Worm (Caenorhabditis elegans) whole organism, L1 larva: ENCODE results near the gene ZK105.3.

Experiments
- C04F5.9 ChIP-seq: sonication (generic microtip); optimal IDR thresholded peaks from 2 replicates; lab custom pipeline; 2016; ENCODE audit warnings: missing genetic modification characterization, missing compliant biosample characterization
- C16A3.4 ChIP-seq: fragments of 150-350 bp; optimal IDR thresholded peaks from 2 replicates; lab custom pipeline; 2014; ENCODE audit warnings: missing biosample characterization, missing genetic modification characterization
- C34B4.2 ChIP-seq: sonication (generic microtip); optimal IDR thresholded peaks from 2 replicates; lab custom pipeline; 2017; ENCODE audit warnings: mild to moderate bottlenecking, missing genetic modification characterization, missing compliant biosample characterization
- aly-2 ChIP-seq: fragments of 150-350 bp; optimal IDR thresholded peaks from 2 replicates; lab custom pipeline; 2014; ENCODE audit warnings: missing biosample characterization, missing genetic modification characterization
- blmp-1 ChIP-seq: fragments of 150-350 bp; optimal IDR thresholded peaks from 2 replicates; lab custom pipeline; 2014; ENCODE audit warnings: missing biosample characterization, missing genetic modification characterization
- ceh-88 ChIP-seq: fragments of 200-800 bp; sonication (Bioruptor generic); IDR thresholded peaks from 2 replicates; pipeline ENCODE4 v1.3.6; 2022; ENCODE audit warnings: missing genetic modification characterization, missing compliant biosample characterization
- dsc-1 ChIP-seq: sonication (generic microtip); optimal IDR thresholded peaks from 2 replicates; lab custom pipeline; 2016; ENCODE audit warnings: mild to moderate bottlenecking, missing genetic modification characterization, missing compliant biosample characterization
- efl-1 ChIP-seq, 4 experiments: fragments of 150-350 bp; optimal IDR thresholded peaks in 3 of 4; peaks in 1 of 4; 1 replicate in 1 of 4; 2 replicates in 3 of 4; lab custom pipeline; 2014; ENCODE audit warnings: missing biosample characterization in 2 of 4, missing genetic modification characterization in 2 of 4, missing genetic modification reagents in 2 of 4
- efl-3 ChIP-seq: fragments of 200-800 bp; sonication (Bioruptor generic); optimal IDR thresholded peaks from 2 replicates; lab custom pipeline; 2018; ENCODE audit warnings: mild to moderate bottlenecking, missing genetic modification characterization, missing compliant biosample characterization
- egl-13 ChIP-seq: sonication (generic microtip); optimal IDR thresholded peaks from 2 replicates; lab custom pipeline; 2016; ENCODE audit warnings: missing genotype, missing genetic modification reagents, missing genetic modification characterization, missing compliant biosample characterization
- elt-2 ChIP-seq: sonication (generic microtip); optimal IDR thresholded peaks from 2 replicates; lab custom pipeline; 2016; ENCODE audit warnings: missing genetic modification characterization, mild to moderate bottlenecking, inconsistent platforms, missing compliant biosample characterization, missing genetic modification reagents
- elt-3 ChIP-seq, 6 experiments: fragments of 150-350 bp in 1 of 6; sonication (generic microtip); optimal IDR thresholded peaks; 2 replicates each; lab custom pipeline; 2017 to 2018; ENCODE audit warnings: missing biosample characterization in 6 of 6, missing genetic modification characterization in 6 of 6, inconsistent platforms in 1 of 6
- fkh-10 ChIP-seq: sonication (generic microtip); optimal IDR thresholded peaks from 2 replicates; lab custom pipeline; 2017; ENCODE audit warnings: missing biosample characterization, missing genetic modification reagents, missing genetic modification characterization
- fkh-4 ChIP-seq: sonication (generic microtip); optimal IDR thresholded peaks from 2 replicates; lab custom pipeline; 2016; ENCODE audit warnings: missing compliant biosample characterization, missing genetic modification characterization, borderline replicate concordance
- grh-1 ChIP-seq: fragments of 200-800 bp; sonication (Bioruptor generic); IDR thresholded peaks from 2 replicates; pipeline ENCODE4 v1.3.6; 2022; ENCODE audit warnings: missing genetic modification reagents, missing genetic modification characterization, missing compliant biosample characterization
- hlh-17 ChIP-seq: fragments of 200-800 bp; sonication (Bioruptor generic); optimal IDR thresholded peaks from 2 replicates; lab custom pipeline; 2018; ENCODE audit warnings: missing genetic modification characterization, mild to moderate bottlenecking, missing compliant biosample characterization, moderate library complexity, borderline replicate concordance
- hlh-4 ChIP-seq: sonication (generic microtip); optimal IDR thresholded peaks from 2 replicates; lab custom pipeline; 2016; ENCODE audit warnings: mild to moderate bottlenecking, missing genetic modification characterization, missing compliant biosample characterization
- hpl-2 ChIP-seq: fragments of 150-350 bp; optimal IDR thresholded peaks from 2 replicates; lab custom pipeline; 2014; ENCODE audit warnings: missing biosample characterization, missing genetic modification reagents, missing genetic modification characterization
- irx-1 ChIP-seq: sonication (generic microtip); optimal IDR thresholded peaks from 2 replicates; lab custom pipeline; 2016; ENCODE audit warnings: missing genetic modification characterization, missing compliant biosample characterization
- isw-1 ChIP-seq: fragments of 200-800 bp; sonication (Bioruptor generic); IDR thresholded peaks from 2 replicates; pipeline ENCODE4 v1.3.6; 2022; ENCODE audit warnings: missing genetic modification characterization, missing compliant biosample characterization
- lin-14 ChIP-seq: fragments of 200-800 bp; sonication (Bioruptor generic); optimal IDR thresholded peaks from 2 replicates; lab custom pipeline; 2018; ENCODE audit warnings: mild to moderate bottlenecking, missing genetic modification characterization, moderate library complexity, missing compliant biosample characterization
- lin-35 ChIP-seq, 2 experiments: fragments of 150-350 bp; optimal IDR thresholded peaks; 2 replicates each; lab custom pipeline; 2014; ENCODE audit warnings: missing biosample characterization in 2 of 2, missing genetic modification characterization in 2 of 2, missing genetic modification reagents in 2 of 2
- lin-39 ChIP-seq: fragments of 150-350 bp; optimal IDR thresholded peaks from 2 replicates; lab custom pipeline; 2014; ENCODE audit warnings: missing biosample characterization, missing genetic modification reagents, missing genetic modification characterization
- lsy-2 ChIP-seq, 2 experiments: fragments of 150-350 bp; optimal IDR thresholded peaks; 2 replicates each; lab custom pipeline; 2014; ENCODE audit warnings: missing biosample characterization in 2 of 2, missing genetic modification characterization in 2 of 2
- mef-2 ChIP-seq: fragments of 150-350 bp; optimal IDR thresholded peaks from 2 replicates; lab custom pipeline; 2014; ENCODE audit warnings: missing biosample characterization, missing genetic modification characterization
- mep-1 ChIP-seq: fragments of 150-350 bp; optimal IDR thresholded peaks from 2 replicates; lab custom pipeline; 2014; ENCODE audit warnings: missing biosample characterization, missing genetic modification characterization
- nhr-20 ChIP-seq: sonication (generic microtip); optimal IDR thresholded peaks from 2 replicates; lab custom pipeline; 2016; ENCODE audit warnings: mild to moderate bottlenecking, missing genetic modification characterization, missing compliant biosample characterization
- nhr-28 ChIP-seq: fragments of 150-350 bp; optimal IDR thresholded peaks from 2 replicates; lab custom pipeline; 2014; ENCODE audit warnings: missing biosample characterization, missing genetic modification characterization
- nhr-47 ChIP-seq: sonication (generic microtip); optimal IDR thresholded peaks from 2 replicates; lab custom pipeline; 2016; ENCODE audit warnings: mild to moderate bottlenecking, missing genetic modification characterization, moderate library complexity, missing compliant biosample characterization
- nhr-71 ChIP-seq: sonication (generic microtip); optimal IDR thresholded peaks from 2 replicates; lab custom pipeline; 2016; ENCODE audit warnings: mild to moderate bottlenecking, missing genetic modification characterization, moderate library complexity, missing compliant biosample characterization
- nhr-76 ChIP-seq: sonication (generic microtip); optimal IDR thresholded peaks from 2 replicates; lab custom pipeline; 2017; ENCODE audit warnings: missing biosample characterization, missing genetic modification characterization
- nhr-77 ChIP-seq: fragments of 150-350 bp; optimal IDR thresholded peaks from 2 replicates; lab custom pipeline; 2014; ENCODE audit warnings: missing biosample characterization, missing genetic modification characterization
- nhr-84 ChIP-seq: sonication (generic microtip); optimal IDR thresholded peaks from 2 replicates; lab custom pipeline; 2017; ENCODE audit warnings: missing biosample characterization, missing genetic modification characterization
- nhr-85 ChIP-seq: sonication (generic microtip); peaks from one replicate; lab custom pipeline; 2016; ENCODE audit warnings: missing genetic modification characterization, inconsistent platforms, missing compliant biosample characterization
- nhr-90 ChIP-seq: sonication (generic microtip); optimal IDR thresholded peaks from 2 replicates; lab custom pipeline; 2016; ENCODE audit warnings: mild to moderate bottlenecking, missing genetic modification characterization, missing compliant biosample characterization; ENCODE audit not compliant: poor library complexity
- skn-1 ChIP-seq: fragments of 150-350 bp; optimal IDR thresholded peaks from 2 replicates; lab custom pipeline; 2014; ENCODE audit warnings: missing biosample characterization, missing genetic modification characterization
- snu-23 ChIP-seq: sonication (generic microtip); optimal IDR thresholded peaks from 2 replicates; lab custom pipeline; 2016; ENCODE audit warnings: missing genetic modification characterization, missing compliant biosample characterization
- sox-4 ChIP-seq: sonication (generic microtip); optimal IDR thresholded peaks from 2 replicates; lab custom pipeline; 2016; ENCODE audit warnings: missing genetic modification characterization, missing compliant biosample characterization
- sptf-1 ChIP-seq: fragments of 150-350 bp; optimal IDR thresholded peaks from 2 replicates; lab custom pipeline; 2014; ENCODE audit warnings: missing biosample characterization, missing genetic modification characterization
- swsn-7 ChIP-seq: sonication (generic microtip); optimal IDR thresholded peaks from 2 replicates; lab custom pipeline; 2016; ENCODE audit warnings: missing genetic modification characterization, missing compliant biosample characterization
- tbx-2 ChIP-seq: sonication (generic microtip); optimal IDR thresholded peaks from 2 replicates; lab custom pipeline; 2016; ENCODE audit warnings: missing genetic modification characterization, missing compliant biosample characterization
- unc-62 ChIP-seq: fragments of 150-350 bp; optimal IDR thresholded peaks from 2 replicates; lab custom pipeline; 2014; ENCODE audit warnings: missing biosample characterization, missing genetic modification reagents, missing genetic modification characterization
- unc-86 ChIP-seq: sonication (generic microtip); optimal IDR thresholded peaks from 2 replicates; lab custom pipeline; 2016; ENCODE audit warnings: missing genetic modification characterization, missing compliant biosample characterization
- unc-98 ChIP-seq: fragments of 200-800 bp; sonication (Bioruptor generic); IDR thresholded peaks from 2 replicates; pipeline ENCODE4 v1.3.6; 2022; ENCODE audit warnings: missing genetic modification characterization, missing compliant biosample characterization
- ztf-11 ChIP-seq, 2 experiments: sonication (generic microtip); optimal IDR thresholded peaks; 2 replicates each; lab custom pipeline; 2016 to 2017; ENCODE audit warnings: missing genetic modification characterization in 2 of 2, missing biosample characterization in 1 of 2, missing compliant biosample characterization in 1 of 2
- ztf-4 ChIP-seq: fragments of 150-350 bp; optimal IDR thresholded peaks from 2 replicates; lab custom pipeline; 2014; ENCODE audit warnings: missing biosample characterization, missing genetic modification characterization

The ZK105.3 gene

DNA sequence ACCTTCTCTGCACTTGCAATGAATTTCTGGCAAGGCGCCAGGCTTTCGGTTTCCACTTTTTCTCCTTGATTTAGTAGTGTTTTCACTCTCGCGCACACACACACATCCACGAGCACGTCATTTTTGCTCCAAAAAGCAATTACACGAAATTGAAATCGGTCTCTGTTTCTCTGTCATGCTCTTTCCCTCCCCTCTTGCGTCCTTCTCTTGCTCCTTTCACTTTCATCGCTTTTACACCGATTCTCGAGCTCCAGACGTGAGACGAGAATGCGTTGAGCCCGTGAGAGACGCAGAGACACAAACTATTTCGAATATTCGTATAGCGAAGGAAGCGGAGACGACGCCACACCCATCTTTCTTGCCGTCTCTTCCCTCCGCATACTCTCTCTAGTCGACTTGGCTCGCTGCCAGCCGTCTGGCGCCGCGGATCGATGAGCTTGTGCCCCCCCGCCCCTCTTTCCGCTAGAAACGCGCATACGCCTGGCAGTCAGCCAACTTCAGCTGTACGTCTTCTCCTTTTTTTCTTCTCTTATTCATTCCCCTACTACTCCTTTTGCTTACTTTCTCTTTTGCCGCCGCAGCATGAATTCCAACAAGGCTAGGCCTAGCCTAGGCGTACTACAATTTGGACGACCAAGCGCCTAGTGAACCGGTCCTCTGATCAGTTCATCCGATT is 31.2 kb downstream of the ZK105.3 start (continued):
- TF ChIP-seq hpl-2 (GFP tag; lab: Kevin White, UChicago) (no peak), fkh-10 (GFP tag; lab: Kevin White, UChicago) (peak; percentile 88), mep-1 (tag; lab: Kevin White, UChicago) (peak; percentile 70), lsy-2 (tag; optimal IDR thresholded peaks at IDR 0.05; lab: Kevin White, UChicago) (peak; percentile 64 to 78), sox-4 (tag; lab: Kevin White, UChicago) (peak; percentile 75), nhr-20 (tag; lab: Kevin White, UChicago) (peak; percentile 75), efl-1 (optimal IDR thresholded peaks at IDR 0.05; lab: Kevin White, UChicago) (peak; percentile 72 to 75), efl-1 (GFP tag; optimal IDR thresholded peaks at IDR 0.05 in 1 of 2; lab: Kevin White, UChicago) (peak; percentile 32 to 95), blmp-1 (peak; percentile 98), ceh-88 (GFP tag; lab: Robert Waterston, UW) (peak; percentile 81), elt-2 (tag; lab: Kevin White, UChicago) (peak; percentile 45), nhr-47 (peak; percentile 94), swsn-7 (tag; lab: Kevin White, UChicago) (peak; percentile 86), unc-98 (peak; percentile 49; the same call in 1 of the 2 replicates), dsc-1 (tag; lab: Kevin White, UChicago) (peak; percentile 86), elt-3 (tag; optimal IDR thresholded peaks at IDR 0.05; lab: Kevin White, UChicago) (peak in 1 of 6 experiments; percentile 41), irx-1 (tag; lab: Kevin White, UChicago) (peak; percentile 74), nhr-28 (tag; lab: Kevin White, UChicago) (no peak), hlh-4 (tag; lab: Kevin White, UChicago) (peak; percentile 19), lin-39 (tag; lab: Kevin White, UChicago) (peak; percentile 24), nhr-71 (tag; lab: Kevin White, UChicago) (peak; percentile 96), nhr-77 (tag; lab: Kevin White, UChicago) (peak; percentile 85), efl-3 (no peak), egl-13 (tag; lab: Kevin White, UChicago) (peak; percentile 96)

- no peak for TF ChIP-seq C16A3.4 (tag; lab: Kevin White, UChicago)
- TF ChIP-seq efl-1 (optimal IDR thresholded peaks at IDR 0.05; lab: Kevin White, UChicago): no peak
- TF ChIP-seq efl-1 (GFP tag; optimal IDR thresholded peaks at IDR 0.05 in 1 of 2; lab: Kevin White, UChicago): peak in 1 of 2 experiments; percentile 37
- TF ChIP-seq elt-3 (tag; optimal IDR thresholded peaks at IDR 0.05; lab: Kevin White, UChicago): peak in 1 of 6 experiments; percentile 18
- TF ChIP-seq nhr-85 (tag; lab: Kevin White, UChicago): peak; percentile 87
- peak; percentile 79 for TF ChIP-seq blmp-1
Observed at ce11 chrV:7728679-7729027, 31.7 kb downstream of the ZK105.3 start, which contains the start of gene Y97E10C.1. Gene Y97E10C.1 (plus strand): TSS chrV:7728879.

ce11 chrV:7730488-7730887 is 33.5 kb downstream of the ZK105.3 start:
- TF ChIP-seq hpl-2 (GFP tag; lab: Kevin White, UChicago) (peak; percentile 55), fkh-4 (tag; lab: Kevin White, UChicago) (no peak), nhr-28 (tag; lab: Kevin White, UChicago) (no peak), isw-1 (GFP tag; lab: Robert Waterston, UW) (no peak), C04F5.9 (tag; lab: Kevin White, UChicago) (no peak), aly-2 (tag; lab: Kevin White, UChicago) (no peak), ztf-4 (tag; lab: Kevin White, UChicago) (peak; percentile 73), unc-62 (GFP tag; lab: Kevin White, UChicago) (no peak), swsn-7 (tag; lab: Kevin White, UChicago) (peak; percentile 56), nhr-90 (tag; lab: Kevin White, UChicago) (peak; percentile 66), mef-2 (tag; lab: Kevin White, UChicago) (no peak), lin-35 (GFP tag; optimal IDR thresholded peaks at IDR 0.05; lab: Kevin White, UChicago) (peak; percentile 46 to 82), nhr-84 (tag; lab: Kevin White, UChicago) (no peak), snu-23 (GFP tag; lab: Kevin White, UChicago) (peak; percentile 79), C34B4.2 (tag; lab: Kevin White, UChicago) (no peak), lin-14 (GFP tag; lab: Kevin White, UChicago) (peak; percentile 49), skn-1 (tag; lab: Kevin White, UChicago) (no peak), C16A3.4 (tag; lab: Kevin White, UChicago) (peak; percentile 54), nhr-76 (no peak), hlh-17 (GFP tag; lab: Kevin White, UChicago) (no peak), sptf-1 (tag; lab: Kevin White, UChicago) (no peak), nhr-85 (tag; lab: Kevin White, UChicago) (peak; percentile 69), mep-1 (tag; lab: Kevin White, UChicago) (peak; percentile 44), tbx-2 (tag; lab: Kevin White, UChicago) (peak; percentile 32), blmp-1 (peak; percentile 32), unc-86 (peak; percentile 21), hlh-4 (tag; lab: Kevin White, UChicago) (no peak), nhr-71 (tag; lab: Kevin White, UChicago) (peak; percentile 71), grh-1 (GFP tag; lab: Robert Waterston, UW) (no peak), ztf-11 (tag; optimal IDR thresholded peaks at IDR 0.05; lab: Kevin White, UChicago) (no peak), lsy-2 (tag; optimal IDR thresholded peaks at IDR 0.05; lab: Kevin White, UChicago) (peak; percentile 26 to 66)
